Worm (Caenorhabditis elegans) whole organism, L3 larva: ENCODE measurements around the gene piga-1.

Experiments
- R02D3.7 ChIP-seq: fragments of 150-350 bp; optimal IDR thresholded peaks from 2 replicates; lab custom pipeline; 2014; ENCODE audit warnings: missing biosample characterization, missing genetic modification characterization
- aly-2 ChIP-seq: fragments of 150-350 bp; optimal IDR thresholded peaks from 2 replicates; lab custom pipeline; 2014; ENCODE audit warnings: missing biosample characterization, missing genetic modification characterization
- ceh-16 ChIP-seq: sonication (generic microtip); optimal IDR thresholded peaks from 2 replicates; lab custom pipeline; 2017; ENCODE audit warnings: missing biosample characterization, missing genetic modification characterization
- ceh-28 ChIP-seq: fragments of 150-350 bp; optimal IDR thresholded peaks from 2 replicates; lab custom pipeline; 2014; ENCODE audit warnings: missing biosample characterization, missing genetic modification reagents, missing genetic modification characterization
- ceh-82 ChIP-seq: fragments of 150-350 bp; optimal IDR thresholded peaks from 2 replicates; lab custom pipeline; 2014; ENCODE audit warnings: missing biosample characterization, missing genetic modification characterization
- ceh-9 ChIP-seq: sonication (generic microtip); optimal IDR thresholded peaks from 2 replicates; lab custom pipeline; 2018; ENCODE audit warnings: missing biosample characterization, missing genetic modification characterization
- daf-12 ChIP-seq: fragments of 150-350 bp; optimal IDR thresholded peaks from 2 replicates; lab custom pipeline; 2014; ENCODE audit warnings: missing biosample characterization, missing genetic modification reagents, missing genetic modification characterization
- egl-27 ChIP-seq: sonication (generic microtip); optimal IDR thresholded peaks from 4 replicates; lab custom pipeline; 2017; ENCODE audit warnings: missing biosample characterization, missing genetic modification reagents, missing genetic modification characterization
- elt-1 ChIP-seq: fragments of 150-350 bp; optimal IDR thresholded peaks from 2 replicates; lab custom pipeline; 2014; ENCODE audit warnings: missing biosample characterization, missing genetic modification characterization
- elt-2 ChIP-seq: sonication (generic microtip); optimal IDR thresholded peaks from 2 replicates; lab custom pipeline; 2016; ENCODE audit warnings: missing genetic modification reagents, mild to moderate bottlenecking, missing genetic modification characterization, missing compliant biosample characterization
- elt-3 ChIP-seq, 3 experiments: fragments of 150-350 bp in 1 of 3; sonication (generic microtip) in 2 of 3; optimal IDR thresholded peaks; 2 replicates in 2 of 3; 4 replicates in 1 of 3; lab custom pipeline; 2014 to 2017; ENCODE audit warnings: missing biosample characterization in 3 of 3, missing genetic modification characterization in 3 of 3
- eor-1 ChIP-seq, 2 experiments: fragments of 150-350 bp; optimal IDR thresholded peaks; 2 replicates each; lab custom pipeline; 2014 to 2018; ENCODE audit warnings: missing biosample characterization in 2 of 2, missing genetic modification characterization in 2 of 2
- fkh-10 ChIP-seq: sonication (generic microtip); optimal IDR thresholded peaks from 2 replicates; lab custom pipeline; 2017; ENCODE audit warnings: missing biosample characterization, missing genetic modification reagents, missing genetic modification characterization
- jun-1 ChIP-seq: fragments of 150-350 bp; optimal IDR thresholded peaks from 2 replicates; lab custom pipeline; 2014; ENCODE audit warnings: missing biosample characterization, missing genetic modification reagents, missing genetic modification characterization
- lin-15B ChIP-seq: fragments of 150-350 bp; optimal IDR thresholded peaks from 2 replicates; lab custom pipeline; 2014; ENCODE audit warnings: missing biosample characterization, missing genetic modification characterization
- lin-39 ChIP-seq: fragments of 150-350 bp; optimal IDR thresholded peaks from 2 replicates; lab custom pipeline; 2018; ENCODE audit warnings: missing biosample characterization, missing genetic modification reagents, missing genetic modification characterization
- lsy-12 ChIP-seq: sonication (generic microtip); optimal IDR thresholded peaks from 2 replicates; lab custom pipeline; 2016; ENCODE audit warnings: mild to moderate bottlenecking, missing genetic modification characterization, missing compliant biosample characterization
- mdl-1 ChIP-seq: fragments of 150-350 bp; optimal IDR thresholded peaks from 2 replicates; lab custom pipeline; 2014; ENCODE audit warnings: missing biosample characterization, missing genetic modification characterization
- mml-1 ChIP-seq: fragments of 150-350 bp; sonication (generic microtip); optimal IDR thresholded peaks from 3 replicates; lab custom pipeline; 2014; ENCODE audit warnings: missing biosample characterization, missing genetic modification characterization
- nfya-1 ChIP-seq: sonication (generic microtip); optimal IDR thresholded peaks from 2 replicates; lab custom pipeline; 2017; ENCODE audit warnings: missing genetic modification characterization, mild to moderate bottlenecking, missing compliant biosample characterization, antibody characterized with exemption, moderate library complexity; ENCODE audit not compliant: insufficient read depth
- nhr-11 ChIP-seq: fragments of 150-350 bp; optimal IDR thresholded peaks from 2 replicates; lab custom pipeline; 2014; ENCODE audit warnings: missing biosample characterization, missing genetic modification characterization
- nhr-23 ChIP-seq: fragments of 150-350 bp; optimal IDR thresholded peaks from 2 replicates; lab custom pipeline; 2014; ENCODE audit warnings: missing biosample characterization, missing genetic modification reagents, missing genetic modification characterization
- nhr-237 ChIP-seq: fragments of 150-350 bp; optimal IDR thresholded peaks from 2 replicates; lab custom pipeline; 2014; ENCODE audit warnings: missing biosample characterization, missing genetic modification characterization
- nhr-25 ChIP-seq: sonication (generic microtip); optimal IDR thresholded peaks from 2 replicates; lab custom pipeline; 2017; ENCODE audit warnings: missing biosample characterization, missing genetic modification characterization
- nhr-28 ChIP-seq: fragments of 150-350 bp; optimal IDR thresholded peaks from 2 replicates; lab custom pipeline; 2014; ENCODE audit warnings: missing biosample characterization, missing genetic modification characterization
- nhr-43 ChIP-seq: sonication (generic microtip); optimal IDR thresholded peaks from 2 replicates; lab custom pipeline; 2016; ENCODE audit warnings: mild to moderate bottlenecking, missing genetic modification characterization, missing compliant biosample characterization; ENCODE audit not compliant: poor library complexity, severe bottlenecking
- nhr-67 ChIP-seq: fragments of 150-350 bp; optimal IDR thresholded peaks from 2 replicates; lab custom pipeline; 2014; ENCODE audit warnings: missing biosample characterization, missing genetic modification characterization
- nhr-77 ChIP-seq: fragments of 150-350 bp; optimal IDR thresholded peaks from 2 replicates; lab custom pipeline; 2014; ENCODE audit warnings: missing biosample characterization, missing genetic modification characterization
- pha-4 ChIP-seq: fragments of 150-350 bp; optimal IDR thresholded peaks from 2 replicates; lab custom pipeline; 2014; ENCODE audit warnings: missing biosample characterization, missing genetic modification reagents, missing genetic modification characterization
- pqm-1 ChIP-seq: fragments of 150-350 bp; optimal IDR thresholded peaks from 2 replicates; lab custom pipeline; 2017; ENCODE audit warnings: missing biosample characterization, missing genetic modification characterization, inconsistent platforms
- sea-2 ChIP-seq: fragments of 150-350 bp; sonication (generic microtip); optimal IDR thresholded peaks from 4 replicates; lab custom pipeline; 2014; ENCODE audit warnings: missing biosample characterization, missing genetic modification reagents, missing genetic modification characterization
- skn-1 ChIP-seq: fragments of 150-350 bp; optimal IDR thresholded peaks from 2 replicates; lab custom pipeline; 2014; ENCODE audit warnings: missing biosample characterization, missing genetic modification characterization
- snpc-4 ChIP-seq: fragments of 150-350 bp; optimal IDR thresholded peaks from 2 replicates; lab custom pipeline; 2014; ENCODE audit warnings: missing biosample characterization, missing genetic modification characterization
- tbx-2 ChIP-seq: sonication (generic microtip); optimal IDR thresholded peaks from 2 replicates; lab custom pipeline; 2016; ENCODE audit warnings: mild to moderate bottlenecking, missing genetic modification characterization, missing compliant biosample characterization
- unc-39 ChIP-seq: sonication (generic microtip); optimal IDR thresholded peaks from 4 replicates; lab custom pipeline; 2017; ENCODE audit warnings: missing biosample characterization, missing genetic modification characterization
- unc-62 ChIP-seq: fragments of 150-350 bp; sonication (generic microtip); optimal IDR thresholded peaks from 4 replicates; lab custom pipeline; 2014; ENCODE audit warnings: missing biosample characterization, missing genetic modification reagents, missing genetic modification characterization
- ztf-11 ChIP-seq: fragments of 150-350 bp; optimal IDR thresholded peaks from 2 replicates; lab custom pipeline; 2014; ENCODE audit warnings: missing biosample characterization, missing genetic modification characterization
- ztf-4 ChIP-seq: fragments of 150-350 bp; optimal IDR thresholded peaks from 2 replicates; lab custom pipeline; 2014; ENCODE audit warnings: missing biosample characterization, missing genetic modification characterization

piga-1 gene

DNA sequence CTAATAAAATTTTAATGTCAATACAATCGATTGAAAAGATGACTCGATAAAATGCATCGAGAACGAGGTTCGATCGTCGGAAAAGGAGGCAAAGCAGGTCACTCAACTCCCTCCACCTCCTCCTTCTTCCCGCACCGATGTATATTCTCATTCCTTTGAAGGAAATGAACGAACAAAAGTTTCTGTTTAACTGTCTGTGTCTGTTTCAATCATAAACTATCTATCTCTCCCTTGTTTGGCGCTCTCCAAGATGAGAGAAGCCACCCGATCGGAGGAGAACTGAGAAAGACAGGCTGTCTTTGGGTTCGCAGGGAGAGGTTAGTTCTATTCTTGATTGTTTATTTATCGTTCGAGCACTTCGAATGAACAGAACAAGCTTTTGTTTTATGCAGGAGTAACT, 20.4 kb downstream of the piga-1 start, which contains the start of gene D2085.7:
D2085.7 (plus strand) TSS at position 251 of the 400 bp plus-strand sequence.
- TF ChIP-seq fkh-10 (GFP tag; lab: Kevin White, UChicago): no peak
- TF ChIP-seq elt-2 (tag; lab: Kevin White, UChicago): peak; percentile 24
- TF ChIP-seq mml-1 (tag; lab: Kevin White, UChicago): no peak
- no peak for TF ChIP-seq elt-1 (tag; lab: Kevin White, UChicago)
- TF ChIP-seq nhr-67 (tag; lab: Kevin White, UChicago): no peak
- no peak for TF ChIP-seq eor-1 (tag; optimal IDR thresholded peaks at IDR 0.05; lab: Kevin White, UChicago)
- TF ChIP-seq ztf-4 (tag; lab: Kevin White, UChicago): no peak
- TF ChIP-seq ztf-11 (tag; lab: Kevin White, UChicago): no peak
- no peak for TF ChIP-seq lin-15B (tag; lab: Kevin White, UChicago)
- TF ChIP-seq nhr-23 (tag; lab: Kevin White, UChicago): peak; percentile 25
- no peak for TF ChIP-seq ceh-16
- no peak for TF ChIP-seq nhr-11 (tag; lab: Kevin White, UChicago)
- no peak for TF ChIP-seq skn-1
- peak; percentile 37 for TF ChIP-seq nhr-25 (tag; lab: Kevin White, UChicago)

DNA sequence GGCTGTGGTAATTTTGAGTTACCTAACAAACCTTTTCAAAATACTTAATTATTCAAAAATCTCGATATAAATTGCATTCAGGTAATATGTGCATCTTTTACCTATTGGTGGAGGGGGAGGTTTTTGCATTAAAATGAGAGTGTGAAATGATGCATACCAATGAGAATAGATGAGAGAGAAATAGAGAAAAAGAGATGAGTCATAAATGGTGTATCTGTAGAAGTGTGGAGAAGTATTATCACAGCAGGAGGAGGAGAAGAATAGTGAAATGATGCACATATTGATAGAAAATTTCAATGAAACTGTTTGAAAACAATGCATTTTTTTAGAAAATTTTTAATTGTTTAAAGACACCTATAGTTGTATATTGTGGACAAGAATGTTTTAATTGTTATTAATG, 21.0 kb downstream of the piga-1 start:
- peak; percentile 18 for TF ChIP-seq nfya-1
- peak; percentile 29 for TF ChIP-seq elt-2 (tag; lab: Kevin White, UChicago)
- no peak for TF ChIP-seq fkh-10 (GFP tag; lab: Kevin White, UChicago)
- TF ChIP-seq jun-1 (tag; lab: Kevin White, UChicago): no peak
- TF ChIP-seq mdl-1: no peak
- TF ChIP-seq ceh-16: no peak
- no peak for TF ChIP-seq lin-15B (tag; lab: Kevin White, UChicago)
- TF ChIP-seq pha-4: peak; percentile 45
- TF ChIP-seq daf-12 (tag; lab: Kevin White, UChicago): no peak
- peak; percentile 22 for TF ChIP-seq pqm-1 (tag; lab: Kevin White, UChicago)
- TF ChIP-seq ceh-82 (tag; lab: Kevin White, UChicago): no peak

DNA sequence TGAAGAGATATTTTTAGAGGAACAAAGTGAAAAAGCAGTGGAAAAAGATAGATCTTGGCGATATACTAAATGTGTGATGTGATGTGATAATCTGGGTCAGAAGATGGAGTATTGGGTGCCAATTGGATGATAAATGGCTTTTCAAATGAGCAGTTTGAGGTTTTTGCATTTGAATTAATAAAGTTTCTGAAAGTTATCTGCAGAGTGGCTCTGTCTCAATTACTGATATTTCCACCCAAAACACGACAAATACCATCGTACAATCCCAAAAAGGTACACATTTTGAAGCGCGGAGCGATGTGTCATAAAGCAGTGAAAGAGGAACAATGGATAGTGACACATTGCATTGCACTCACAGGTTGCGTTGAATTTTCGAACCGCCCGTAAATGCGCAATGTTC, 22.0 kb downstream of the piga-1 start:
- TF ChIP-seq nfya-1 (no peak), nhr-77 (tag; lab: Kevin White, UChicago) (no peak), snpc-4 (tag; lab: Kevin White, UChicago) (no peak), R02D3.7 (no peak), daf-12 (tag; lab: Kevin White, UChicago) (no peak), elt-3 (tag; optimal IDR thresholded peaks at IDR 0.05; lab: Kevin White, UChicago) (no peak), sea-2 (GFP tag; lab: Kevin White, UChicago) (no peak), skn-1 (no peak), aly-2 (no peak), tbx-2 (no peak), lin-39 (tag; lab: Kevin White, UChicago) (no peak), nhr-237 (no peak), elt-1 (tag; lab: Kevin White, UChicago) (no peak), ceh-28 (tag; lab: Kevin White, UChicago) (no peak), pha-4 (no peak), elt-2 (tag; lab: Kevin White, UChicago) (no peak), mml-1 (tag; lab: Kevin White, UChicago) (no peak), nhr-43 (tag; lab: Kevin White, UChicago) (no peak), unc-62 (no peak), nhr-28 (tag; lab: Kevin White, UChicago) (no peak)

ce11 chrII:8637615-8638014, 23.9 kb downstream of the piga-1 start, which contains the start of gene vab-9:
TSS of gene vab-9 (minus strand) at chrII:8637715.
- TF ChIP-seq lin-39 (tag; lab: Kevin White, UChicago) (no peak), pha-4 (peak; percentile 46)

- no peak for TF ChIP-seq ztf-11 (tag; lab: Kevin White, UChicago)
- TF ChIP-seq snpc-4 (tag; lab: Kevin White, UChicago): no peak
- TF ChIP-seq nhr-77 (tag; lab: Kevin White, UChicago): no peak
- TF ChIP-seq nhr-25 (tag; lab: Kevin White, UChicago): no peak
- TF ChIP-seq ztf-4 (tag; lab: Kevin White, UChicago): no peak
- no peak for TF ChIP-seq egl-27 (tag; lab: Kevin White, UChicago)
- no peak for TF ChIP-seq nhr-67 (tag; lab: Kevin White, UChicago)
- no peak for TF ChIP-seq skn-1
- TF ChIP-seq nhr-11 (tag; lab: Kevin White, UChicago): no peak
- no peak for TF ChIP-seq lsy-12
- TF ChIP-seq unc-39 (tag; lab: Kevin White, UChicago): no peak
- no peak for TF ChIP-seq ceh-9
- no peak for TF ChIP-seq fkh-10 (GFP tag; lab: Kevin White, UChicago)
Observed at ce11 chrII:8634386-8634785, 27.1 kb downstream of the piga-1 start, which contains the start of gene cutl-12. TSS of gene cutl-12 (minus strand) at chrII:8634486.
